Fruit fly (Drosophila melanogaster) whole organism, wandering third instar larva: ENCODE results near the gene ebd2.

Experiments used
- Abd-B ChIP-seq: fragments of >200 bp; optimal IDR thresholded peaks from 2 replicates; lab custom pipeline; 2017; ENCODE audit warnings: missing biosample characterization, missing genetic modification characterization
- CG32264 ChIP-seq: fragments of 200-800 bp; sonication (Bioruptor generic); optimal IDR thresholded peaks from 2 replicates; lab custom pipeline; 2016; ENCODE audit warnings: missing biosample characterization, missing genetic modification characterization
- Dfd ChIP-seq: fragments of >200 bp; optimal IDR thresholded peaks from 2 replicates; lab custom pipeline; 2017; ENCODE audit warnings: missing biosample characterization, missing genetic modification characterization
- HLH106 ChIP-seq: fragments of 200-800 bp; optimal IDR thresholded peaks from 3 replicates; lab custom pipeline; 2019; ENCODE audit warnings: missing biosample characterization, mild to moderate bottlenecking, missing genetic modification characterization, moderate library complexity
- Hnf4 ChIP-seq: fragments of 200-800 bp; sonication (Bioruptor generic); optimal IDR thresholded peaks from 2 replicates; lab custom pipeline; 2016; ENCODE audit warnings: missing biosample characterization, mild to moderate bottlenecking, missing genetic modification characterization
- Hr83 ChIP-seq: fragments of 200-300 bp; sonication (Bioruptor generic); optimal IDR thresholded peaks from 2 replicates; lab custom pipeline; 2016; ENCODE audit warnings: missing biosample characterization, mild to moderate bottlenecking, missing genetic modification characterization, moderate library complexity; ENCODE audit not compliant: poor library complexity, severe bottlenecking
- Jra ChIP-seq: sonication (Bioruptor generic); optimal IDR thresholded peaks from 2 replicates; lab custom pipeline; 2016; ENCODE audit warnings: missing biosample characterization, missing genetic modification characterization
- Myc ChIP-seq: fragments of >200 bp; optimal IDR thresholded peaks from 2 replicates; lab custom pipeline; 2017
- N ChIP-seq: fragments of >200 bp; optimal IDR thresholded peaks from 2 replicates; lab custom pipeline; 2018; ENCODE audit warnings: missing biosample characterization, missing external identifiers, missing genetic modification characterization
- OdsH ChIP-seq: fragments of 200-800 bp; sonication (Bioruptor generic); optimal IDR thresholded peaks from 2 replicates; lab custom pipeline; 2016; ENCODE audit warnings: missing biosample characterization, mild to moderate bottlenecking, missing genetic modification characterization
- Rel ChIP-seq, 2 experiments: fragments of 200-800 bp; sonication (Bioruptor generic) in 1 of 2; optimal IDR thresholded peaks; 2 replicates in 1 of 2; 3 replicates in 1 of 2; lab custom pipeline; 2016 to 2019; ENCODE audit warnings: mild to moderate bottlenecking in 2 of 2, missing biosample characterization in 2 of 2, missing genetic modification characterization in 2 of 2, moderate library complexity in 1 of 2
- Sp1 ChIP-seq: fragments of 200-800 bp; sonication (Bioruptor generic); optimal IDR thresholded peaks from 3 replicates; lab custom pipeline; 2019; ENCODE audit warnings: missing biosample characterization, mild to moderate bottlenecking, missing genetic modification characterization, moderate library complexity
- Vsx2 ChIP-seq: fragments of 200-300, 225-300 bp; sonication (Bioruptor generic); optimal IDR thresholded peaks from 2 replicates; lab custom pipeline; 2018; ENCODE audit warnings: missing biosample characterization, missing genetic modification characterization; ENCODE audit not compliant: partially characterized antibody
- br ChIP-seq: fragments of 200-800 bp; sonication (Bioruptor generic); optimal IDR thresholded peaks from 2 replicates; lab custom pipeline; 2016; ENCODE audit warnings: missing biosample characterization, missing genetic modification characterization
- brk ChIP-seq: fragments of 200-800 bp; sonication (Bioruptor generic); optimal IDR thresholded peaks from 2 replicates; lab custom pipeline; 2016; ENCODE audit warnings: missing biosample characterization, mild to moderate bottlenecking, missing genetic modification characterization
- dl ChIP-seq, 2 experiments: fragments of 175-275, 200-275 bp in 1 of 2; fragments of 200-275 bp in 1 of 2; sonication (Bioruptor generic); optimal IDR thresholded peaks; lab custom pipeline; 2018; ENCODE audit warnings: mild to moderate bottlenecking in 2 of 2, missing biosample characterization in 2 of 2, missing genetic modification characterization in 2 of 2, moderate library complexity in 2 of 2; ENCODE audit not compliant: partially characterized antibody in 2 of 2, insufficient read depth in 1 of 2
- dmrt93B ChIP-seq: fragments of 200-800 bp; sonication (Bioruptor generic); optimal IDR thresholded peaks from 2 replicates; lab custom pipeline; 2018; ENCODE audit warnings: missing biosample characterization, mild to moderate bottlenecking, missing genetic modification characterization
- dsf ChIP-seq: sonication (Bioruptor generic); optimal IDR thresholded peaks from 2 replicates; lab custom pipeline; 2016; ENCODE audit warnings: missing biosample characterization, missing genetic modification characterization, borderline replicate concordance
- ey ChIP-seq: fragments of 200-800 bp; sonication (Bioruptor generic); optimal IDR thresholded peaks from 2 replicates; lab custom pipeline; 2016; ENCODE audit warnings: missing biosample characterization, missing genetic modification characterization
- foxo ChIP-seq, 2 experiments: fragments of 200-800 bp; sonication (Bioruptor generic); optimal IDR thresholded peaks; 2 replicates in 1 of 2; 3 replicates in 1 of 2; lab custom pipeline; 2016 to 2017; ENCODE audit warnings: missing biosample characterization in 2 of 2, missing genetic modification characterization in 2 of 2
- fru ChIP-seq: fragments of 200-800 bp; sonication (Bioruptor generic); optimal IDR thresholded peaks from 3 replicates; lab custom pipeline; 2016; ENCODE audit warnings: missing biosample characterization, mild to moderate bottlenecking, missing genetic modification characterization
- h ChIP-seq: fragments of 200-800 bp; sonication (Bioruptor generic); optimal IDR thresholded peaks from 3 replicates; lab custom pipeline; 2016; ENCODE audit warnings: missing biosample characterization, mild to moderate bottlenecking, missing genetic modification characterization
- jim ChIP-seq: fragments of 175-275, 200-325 bp; sonication (Bioruptor generic); optimal IDR thresholded peaks from 2 replicates; lab custom pipeline; 2016; ENCODE audit warnings: missing biosample characterization, mild to moderate bottlenecking, missing genetic modification characterization
- lola ChIP-seq: fragments of >200 bp; optimal IDR thresholded peaks from 2 replicates; lab custom pipeline; 2017; ENCODE audit warnings: missing biosample characterization, missing genetic modification characterization
- pan ChIP-seq: fragments of >200 bp; optimal IDR thresholded peaks from 2 replicates; lab custom pipeline; 2017
- psq ChIP-seq: fragments of 200-800 bp; sonication (Bioruptor generic); optimal IDR thresholded peaks from 3 replicates; lab custom pipeline; 2017; ENCODE audit warnings: missing biosample characterization, mild to moderate bottlenecking, missing genetic modification characterization, moderate library complexity
- rgr ChIP-seq: fragments of 200-800 bp; sonication (Bioruptor generic); optimal IDR thresholded peaks from 3 replicates; lab custom pipeline; 2016; ENCODE audit warnings: missing biosample characterization, mild to moderate bottlenecking, missing genetic modification characterization
- sv ChIP-seq: fragments of 200-800 bp; sonication (Bioruptor generic); optimal IDR thresholded peaks from 3 replicates; lab custom pipeline; 2016; ENCODE audit warnings: missing biosample characterization, missing genetic modification characterization
- woc ChIP-seq: sonication (Bioruptor generic); optimal IDR thresholded peaks from 2 replicates; lab custom pipeline; 2016; ENCODE audit warnings: missing biosample characterization, mild to moderate bottlenecking, missing genetic modification characterization

The ebd2 gene

dm6 chr3L:21321807-21322503 is 27.1 kb downstream of the ebd2 start:
- TF ChIP-seq fru (GFP tag; lab: Kevin White, UChicago) (peak; percentile 28), OdsH (peak; percentile 6), foxo (GFP tag; optimal IDR thresholded peaks at IDR 0.05; lab: Kevin White, UChicago) (peak in 1 of 2 experiments; percentile 25), dmrt93B (GFP tag; lab: Kevin White, UChicago) (no peak), br (GFP tag; lab: Kevin White, UChicago) (peak; percentile 5), dl (GFP tag; optimal IDR thresholded peaks at IDR 0.05; lab: Kevin White, UChicago; ENCODE audit: insufficient read depth in 1 of 2, partially characterized antibody in 2 of 2) (no peak), HLH106 (tag; lab: Kevin White, UChicago) (peak; percentile 28), ey (GFP tag; lab: Kevin White, UChicago) (peak; percentile 38)
- TF ChIP-seq, all 38 proteins: peak for 6

dm6 chr3L:21319957-21320356 is 29.1 kb downstream of the ebd2 start:
- TF ChIP-seq Dfd (GFP tag; lab: Kevin White, UChicago), result peak; percentile 98
- no peak for TF ChIP-seq rgr

dm6 chr3L:21319313-21319907 is 29.7 kb downstream of the ebd2 start:
- TF ChIP-seq h, result no peak
- TF ChIP-seq sv (GFP tag; lab: Kevin White, UChicago), result no peak
- no peak for TF ChIP-seq brk (GFP tag; lab: Kevin White, UChicago)
- TF ChIP-seq jim, result no peak
- no peak for TF ChIP-seq lola (GFP tag; lab: Kevin White, UChicago)
- no peak for TF ChIP-seq psq
- no peak for TF ChIP-seq Sp1 (GFP tag; lab: Kevin White, UChicago)
- no peak for TF ChIP-seq dsf (GFP tag; lab: Kevin White, UChicago)
- TF ChIP-seq CG32264, result no peak

- no peak for TF ChIP-seq fru (GFP tag; lab: Kevin White, UChicago)
- TF ChIP-seq, all 38 proteins: peak for 0
These were observed 30.6 kb downstream of the ebd2 start, which contains the start of gene Rab26 for dm6 chr3L:21318474-21318873. Rab26 (plus strand) TSS chr3L:21318774.

- TF ChIP-seq Abd-B (GFP tag; lab: Kevin White, UChicago) (no peak), jim (no peak), Hr83 (GFP tag; lab: Kevin White, UChicago) (peak; percentile 38), Jra (no peak), Rel (GFP tag; optimal IDR thresholded peaks at IDR 0.05; lab: Kevin White, UChicago) (no peak), Rel (tag; optimal IDR thresholded peaks at IDR 0.05; lab: Kevin White, UChicago) (no peak), Myc (lab: Kevin White, UChicago) (peak; percentile 6), lola (GFP tag; lab: Kevin White, UChicago) (no peak), dsf (GFP tag; lab: Kevin White, UChicago) (no peak), HLH106 (tag; lab: Kevin White, UChicago) (peak; percentile 22), rgr (no peak), woc (no peak), Vsx2 (peak; percentile 44), N (GFP tag; lab: Kevin White, UChicago) (peak; percentile 37), Hnf4 (GFP tag; lab: Kevin White, UChicago) (no peak), pan (no peak), h (peak; percentile 20)
- TF ChIP-seq, all 38 proteins: peak for 6
These were observed 31.4 kb downstream of the ebd2 start, which contains the start of gene Pc for dm6 chr3L:21317416-21318259. Pc (minus strand) TSS chr3L:21318020.
